Fruit fly (Drosophila melanogaster): ENCODE results near the gene CG31668.

The CG31668 gene

DNA sequence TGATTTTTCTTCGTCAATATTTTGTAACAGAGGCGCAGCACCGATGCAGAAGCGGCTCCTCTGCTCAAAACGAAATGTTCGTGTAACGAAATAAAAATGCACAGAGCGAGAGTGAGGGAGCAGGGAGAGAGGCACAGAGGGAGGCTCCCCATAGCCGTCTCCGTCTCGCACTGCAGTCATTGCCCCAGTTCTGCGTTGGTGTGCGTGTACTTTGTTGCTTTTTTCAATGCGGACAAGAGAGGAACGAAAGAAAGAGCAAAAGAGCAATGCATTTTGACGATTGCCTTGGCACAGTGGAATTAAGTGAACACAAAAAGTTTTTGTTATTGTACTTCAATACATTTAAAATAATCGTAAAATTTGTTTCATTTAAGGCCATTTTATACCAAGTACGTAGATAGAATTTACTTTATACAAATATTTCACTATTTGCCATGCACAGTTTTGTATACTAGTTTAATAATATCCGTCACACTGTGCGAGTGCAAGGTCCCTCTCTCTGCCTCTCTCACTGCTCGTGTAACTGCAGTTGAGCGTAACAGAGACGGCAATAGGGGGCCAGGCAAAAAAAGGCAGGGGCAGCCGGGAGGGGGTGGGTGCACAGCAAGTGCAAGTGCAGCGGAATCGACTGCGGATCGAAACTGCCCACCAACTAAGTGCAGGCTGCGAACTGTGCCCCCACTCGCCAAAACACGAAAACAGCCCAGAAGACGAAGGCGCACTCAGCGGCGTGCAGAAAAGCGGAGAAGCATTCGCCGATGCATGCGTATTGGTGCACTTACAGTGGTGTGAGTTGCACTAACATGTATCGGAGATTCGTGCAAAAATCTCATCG, 3.7 kb downstream of the CG31668 start (continued):
- peak; percentile 99 for TF ChIP-seq sens-2 (GFP tag; IDR thresholded peaks at IDR 0.05)
- TF ChIP-seq CG11398 (GFP tag; optimal IDR thresholded peaks at IDR 0.05): peak; percentile 96
- peak; percentile 77 for TF ChIP-seq bbx (GFP tag; IDR thresholded peaks at IDR 0.05; ENCODE audit: partially characterized antibody)
- TF ChIP-seq Mad (GFP tag; optimal IDR thresholded peaks at IDR 0.05): peak; percentile 98
- peak; percentile 79 for TF ChIP-seq Sry-β (GFP tag; optimal IDR thresholded peaks at IDR 0.05)
- TF ChIP-seq gro (GFP tag; optimal IDR thresholded peaks at IDR 0.05): peak; percentile 14
- peak; percentile 30 for TF ChIP-seq hbn (GFP tag; IDR thresholded peaks at IDR 0.05; ENCODE audit: partially characterized antibody)
- TF ChIP-seq CG13894 (tag; optimal IDR thresholded peaks at IDR 0.05): no peak
- peak; percentile 95 for TF ChIP-seq CG15011 (GFP tag; optimal IDR thresholded peaks at IDR 0.05)
- peak; percentile 87 for TF ChIP-seq z (GFP tag; IDR thresholded peaks at IDR 0.05)
- peak; percentile 98 for TF ChIP-seq pnt (GFP tag; optimal IDR thresholded peaks at IDR 0.05)
- TF ChIP-seq CG2678 (tag; optimal IDR thresholded peaks at IDR 0.05): peak; percentile 98
- TF ChIP-seq Hr3 (GFP tag; optimal IDR thresholded peaks at IDR 0.05): peak; percentile 98
- TF ChIP-seq Kr (GFP tag; optimal IDR thresholded peaks at IDR 0.05): peak; percentile 89
- peak; percentile 98 for TF ChIP-seq Atf-2 (GFP tag; optimal IDR thresholded peaks at IDR 0.05)
- TF ChIP-seq CG11560 (tag; IDR thresholded peaks at IDR 0.05): peak; percentile 86
- TF ChIP-seq bigmax (GFP tag; optimal IDR thresholded peaks at IDR 0.05): peak; percentile 57
- peak; percentile 98 for TF ChIP-seq seq (GFP tag; IDR thresholded peaks at IDR 0.05)
- peak; percentile 98 for TF ChIP-seq nerfin-1 (tag; optimal IDR thresholded peaks at IDR 0.05)
- peak; percentile 88 for TF ChIP-seq vfl (GFP tag; optimal IDR thresholded peaks at IDR 0.05)
- TF ChIP-seq CG9215 (GFP tag; IDR thresholded peaks at IDR 0.05): peak; percentile 84
- TF ChIP-seq Opbp (GFP tag; IDR thresholded peaks at IDR 0.05; ENCODE audit: partially characterized antibody): peak; percentile 64; the same call in 2 of the 3 replicates
- TF ChIP-seq pum (GFP tag; optimal IDR thresholded peaks at IDR 0.05): peak; percentile 99
- TF ChIP-seq B-H2 (GFP tag; optimal IDR thresholded peaks at IDR 0.05): no peak
- TF ChIP-seq CG9609 (GFP tag; optimal IDR thresholded peaks at IDR 0.05): peak; percentile 96
- TF ChIP-seq CG11247 (GFP tag; IDR thresholded peaks at IDR 0.05): peak; percentile 96
- peak; percentile 97 for TF ChIP-seq CG12659 (GFP tag; optimal IDR thresholded peaks at IDR 0.05)
- TF ChIP-seq mirr (GFP tag; optimal IDR thresholded peaks at IDR 0.05): peak; percentile 8
- peak; percentile 99 for TF ChIP-seq CG14710 (tag; optimal IDR thresholded peaks at IDR 0.05)
- TF ChIP-seq ap (GFP tag; IDR thresholded peaks at IDR 0.05): peak; percentile 99
- TF ChIP-seq CG14441 (GFP tag; IDR thresholded peaks at IDR 0.05): peak; percentile 98
- TF ChIP-seq CG12071 (GFP tag; optimal IDR thresholded peaks at IDR 0.05): peak; percentile 97
- TF ChIP-seq CG8089 (GFP tag; optimal IDR thresholded peaks at IDR 0.05): peak; percentile 98
- peak; percentile 98 for TF ChIP-seq B-H1 (GFP tag; IDR thresholded peaks at IDR 0.05)
- TF ChIP-seq Jarid2 (GFP tag; optimal IDR thresholded peaks at IDR 0.05): peak; percentile 90
- TF ChIP-seq CG14014 (GFP tag; IDR thresholded peaks at IDR 0.05): peak; percentile 96
- peak; percentile 93 for TF ChIP-seq CG10147 (GFP tag; optimal IDR thresholded peaks at IDR 0.05)
- TF ChIP-seq Dip2 (GFP tag; IDR thresholded peaks at IDR 0.05): peak; percentile 64
- peak; percentile 93 for TF ChIP-seq CG17802 (tag; optimal IDR thresholded peaks at IDR 0.05)
- peak; percentile 97 for TF ChIP-seq CG11723 (GFP tag; optimal IDR thresholded peaks at IDR 0.05)
- TF ChIP-seq tx (GFP tag; optimal IDR thresholded peaks at IDR 0.05): peak; percentile 97
- TF ChIP-seq Lim3 (GFP tag; IDR thresholded peaks at IDR 0.05): peak; percentile 98
- TF ChIP-seq ash1 (GFP tag; optimal IDR thresholded peaks at IDR 0.05): peak; percentile 23
- TF ChIP-seq slp2 (GFP tag; optimal IDR thresholded peaks at IDR 0.05): peak; percentile 98
- TF ChIP-seq CG13296 (GFP tag; optimal IDR thresholded peaks at IDR 0.05): peak; percentile 82
- peak; percentile 85 for TF ChIP-seq CG6791 (GFP tag; IDR thresholded peaks at IDR 0.05; ENCODE audit: partially characterized antibody)
- peak; percentile 93 for TF ChIP-seq CG6683 (GFP tag; optimal IDR thresholded peaks at IDR 0.05)
- TF ChIP-seq CG10565 (GFP tag; optimal IDR thresholded peaks at IDR 0.05): peak; percentile 96
- TF ChIP-seq Ssrp (tag; optimal IDR thresholded peaks at IDR 0.05): peak; percentile 99
